Fruit fly (Drosophila melanogaster) whole organism, embryonic: ENCODE data around the gene Snup.

Experiments
- Asciz ChIP-seq: fragments of 200-800 bp; sonication (Bioruptor generic); optimal IDR thresholded peaks from 2 replicates; lab custom pipeline; 2017; ENCODE audit warnings: missing biosample characterization, mild to moderate bottlenecking, missing genetic modification characterization, missing genetic modification reagents
- CG10267 ChIP-seq: fragments of 200-800 bp; sonication (Bioruptor generic); optimal IDR thresholded peaks from 2 replicates; lab custom pipeline; 2018; ENCODE audit warnings: missing biosample characterization, mild to moderate bottlenecking, missing genetic modification characterization, moderate library complexity
- CG11085 ChIP-seq: fragments of 200-800 bp; sonication (Bioruptor generic); IDR thresholded peaks from 2 replicates; pipeline ENCODE4 v1.3.6; 2022; ENCODE audit warnings: missing biosample characterization, missing genetic modification characterization
- CG11093 ChIP-seq: fragments of 200-800 bp; sonication (Bioruptor generic); IDR thresholded peaks from 3 replicates; pipeline ENCODE4 v1.3.6; 2022; ENCODE audit warnings: missing biosample characterization, missing genetic modification characterization
- CG11456 ChIP-seq: fragments of 200-800 bp; sonication (Bioruptor generic); IDR thresholded peaks from 3 replicates; pipeline ENCODE4 v1.3.6; 2022; ENCODE audit warnings: missing biosample characterization, missing genetic modification characterization
- CG11560 ChIP-seq: fragments of 200-800 bp; sonication (Bioruptor generic); IDR thresholded peaks from 3 replicates; pipeline ENCODE4 v1.3.6; 2022; ENCODE audit warnings: missing biosample characterization, missing genetic modification characterization
- CG12071 ChIP-seq: fragments of 200-800 bp; sonication (Bioruptor generic); optimal IDR thresholded peaks from 3 replicates; lab custom pipeline; 2018; ENCODE audit warnings: missing biosample characterization, mild to moderate bottlenecking, missing genetic modification characterization
- CG12104 ChIP-seq: fragments of 200-800 bp; sonication (Bioruptor generic); optimal IDR thresholded peaks from 3 replicates; lab custom pipeline; 2016; ENCODE audit warnings: missing biosample characterization, missing genetic modification characterization
- CG15479 ChIP-seq: fragments of 200-800 bp; sonication (Bioruptor generic); optimal IDR thresholded peaks from 3 replicates; lab custom pipeline; 2019; ENCODE audit warnings: missing biosample characterization, mild to moderate bottlenecking, missing genetic modification characterization, moderate library complexity
- CG18599 ChIP-seq: fragments of 200-800 bp; sonication (Bioruptor generic); optimal IDR thresholded peaks from 3 replicates; lab custom pipeline; 2017; ENCODE audit warnings: missing biosample characterization, missing genetic modification characterization, mild to moderate bottlenecking, moderate library complexity, missing genetic modification reagents
- CG2202 ChIP-seq: fragments of 200-800 bp; sonication (Bioruptor generic); optimal IDR thresholded peaks from 2 replicates; lab custom pipeline; 2018; ENCODE audit warnings: missing biosample characterization, mild to moderate bottlenecking, missing genetic modification characterization
- CG2889 ChIP-seq: fragments of 200-800 bp; sonication (Bioruptor generic); IDR thresholded peaks from 3 replicates; pipeline ENCODE4 v1.3.6; 2022; ENCODE audit warnings: missing biosample characterization, missing genetic modification characterization
- CG31441 ChIP-seq: fragments of 200-800 bp; sonication (Bioruptor generic); IDR thresholded peaks from 2 replicates; pipeline ENCODE4 v1.3.6; 2022; ENCODE audit warnings: missing biosample characterization, missing genetic modification characterization
- CG32772 ChIP-seq: fragments of 200-800 bp; sonication (Bioruptor generic); IDR thresholded peaks from 2 replicates; pipeline ENCODE4 v1.3.6; 2022; ENCODE audit warnings: missing biosample characterization, missing genetic modification characterization
- CG34224 ChIP-seq: fragments of 200-800 bp; sonication (Bioruptor generic); IDR thresholded peaks from 3 replicates; pipeline ENCODE4 v1.3.6; 2022; ENCODE audit warnings: missing biosample characterization, missing genetic modification characterization; ENCODE audit not compliant: partially characterized antibody
- CG4328 ChIP-seq: fragments of 200-800 bp; sonication (Bioruptor generic); optimal IDR thresholded peaks from 3 replicates; lab custom pipeline; 2017; ENCODE audit warnings: missing biosample characterization, missing genetic modification reagents, missing genetic modification characterization
- CG4854 ChIP-seq: fragments of 200-800 bp; sonication (Bioruptor generic); optimal IDR thresholded peaks from 2 replicates; lab custom pipeline; 2016; ENCODE audit warnings: missing biosample characterization, missing genetic modification characterization, inconsistent platforms
- CG7839 ChIP-seq: fragments of 200-800 bp; sonication (Bioruptor generic); optimal IDR thresholded peaks from 3 replicates; lab custom pipeline; 2018; ENCODE audit warnings: missing biosample characterization, mild to moderate bottlenecking, missing genetic modification characterization, moderate library complexity
- CG8089 ChIP-seq: fragments of 200-800 bp; sonication (Bioruptor generic); optimal IDR thresholded peaks from 3 replicates; lab custom pipeline; 2016; ENCODE audit warnings: missing biosample characterization, missing genetic modification characterization
- CG9727 ChIP-seq: fragments of 200-800 bp; sonication (Bioruptor generic); optimal IDR thresholded peaks from 3 replicates; lab custom pipeline; 2017; ENCODE audit warnings: missing biosample characterization, mild to moderate bottlenecking, missing genetic modification characterization
- D19B ChIP-seq: fragments of 200-800 bp; sonication (Bioruptor generic); optimal IDR thresholded peaks from 2 replicates; lab custom pipeline; 2017; ENCODE audit warnings: missing biosample characterization, mild to moderate bottlenecking, missing genetic modification characterization
- Drgx ChIP-seq: fragments of 200-800 bp; sonication (Bioruptor generic); IDR thresholded peaks from 2 replicates; pipeline ENCODE4 v1.3.6; 2022; ENCODE audit warnings: missing biosample characterization, missing genetic modification characterization
- Ets97D ChIP-seq: fragments of 200-800 bp; sonication (Bioruptor generic); optimal IDR thresholded peaks from 3 replicates; lab custom pipeline; 2016; ENCODE audit warnings: missing biosample characterization, missing genetic modification characterization
- HLH4C ChIP-seq: fragments of 200-800 bp; sonication (Bioruptor generic); IDR thresholded peaks from 3 replicates; pipeline ENCODE4 v1.3.6; 2022; ENCODE audit warnings: missing biosample characterization, missing genetic modification characterization; ENCODE audit not compliant: partially characterized antibody
- HmgZ ChIP-seq: fragments of 200-800 bp; sonication (Bioruptor generic); optimal IDR thresholded peaks from 2 replicates; lab custom pipeline; 2018; ENCODE audit warnings: missing biosample characterization, mild to moderate bottlenecking, missing genetic modification characterization
- Hr39 ChIP-seq: fragments of >200 bp; optimal IDR thresholded peaks from 2 replicates; lab custom pipeline; 2017
- Nf-YA ChIP-seq: fragments of 200-800 bp; sonication (Bioruptor generic); IDR thresholded peaks from 2 replicates; pipeline ENCODE4 v1.3.6; 2022; ENCODE audit warnings: missing biosample characterization, missing genetic modification characterization
- Scr ChIP-seq: fragments of 200-800 bp; sonication (Bioruptor generic); IDR thresholded peaks from 2 replicates; pipeline ENCODE4 v1.3.6; 2022; ENCODE audit warnings: missing biosample characterization, missing genetic modification characterization; ENCODE audit not compliant: partially characterized antibody
- amos ChIP-seq: fragments of 200-800 bp; sonication (Bioruptor generic); IDR thresholded peaks from 2 replicates; pipeline ENCODE4 v1.3.6; 2022; ENCODE audit warnings: missing biosample characterization, missing genetic modification characterization; ENCODE audit not compliant: partially characterized antibody
- bowl ChIP-seq: fragments of 200-800 bp; sonication (Bioruptor generic); IDR thresholded peaks from 2 replicates; pipeline ENCODE4 v1.3.6; 2022; ENCODE audit warnings: missing biosample characterization, missing genetic modification characterization
- br ChIP-seq: fragments of >200 bp; optimal IDR thresholded peaks from 2 replicates; lab custom pipeline; 2017
- dimm ChIP-seq: fragments of 200-800 bp; sonication (Bioruptor generic); IDR thresholded peaks from 2 replicates; pipeline ENCODE4 v1.3.6; 2022; ENCODE audit warnings: missing biosample characterization, missing genetic modification characterization
- gcm ChIP-seq: fragments of 200-800 bp; sonication (Bioruptor generic); optimal IDR thresholded peaks from 2 replicates; lab custom pipeline; 2019; ENCODE audit warnings: missing biosample characterization, mild to moderate bottlenecking, missing genetic modification characterization, moderate library complexity
- kay ChIP-seq: fragments of 200-800 bp; sonication (Bioruptor generic); optimal IDR thresholded peaks from 2 replicates; lab custom pipeline; 2016; ENCODE audit warnings: missing biosample characterization, missing genetic modification characterization
- mld ChIP-seq: fragments of 200-800 bp; sonication (Bioruptor generic); IDR thresholded peaks from 3 replicates; pipeline ENCODE4 v1.3.6; 2022; ENCODE audit warnings: missing biosample characterization, missing genetic modification characterization; ENCODE audit not compliant: partially characterized antibody
- nerfin-1 ChIP-seq: fragments of 200-800 bp; sonication (Bioruptor generic); optimal IDR thresholded peaks from 3 replicates; lab custom pipeline; 2019; ENCODE audit warnings: missing biosample characterization, mild to moderate bottlenecking, missing genetic modification characterization, moderate library complexity
- nmo ChIP-seq: fragments of 200-800 bp; sonication (Bioruptor generic); optimal IDR thresholded peaks from 2 replicates; lab custom pipeline; 2018; ENCODE audit warnings: missing biosample characterization, mild to moderate bottlenecking, missing genetic modification characterization, moderate library complexity
- nom ChIP-seq: fragments of 200-800 bp; sonication (Bioruptor generic); optimal IDR thresholded peaks from 2 replicates; lab custom pipeline; 2017; ENCODE audit warnings: missing biosample characterization, missing genetic modification characterization, mild to moderate bottlenecking, moderate library complexity, missing genetic modification reagents
- pita ChIP-seq: fragments of 200-800 bp; sonication (Bioruptor generic); optimal IDR thresholded peaks from 2 replicates; lab custom pipeline; 2017; ENCODE audit warnings: missing biosample characterization, mild to moderate bottlenecking, missing genetic modification characterization
- prd ChIP-seq, 3 experiments: fragments of >200 bp in 2 of 3; fragments of 200-800 bp in 1 of 3; sonication (Bioruptor generic) in 1 of 3; optimal IDR thresholded peaks in 2 of 3; IDR thresholded peaks in 1 of 3; 2 replicates in 2 of 3; 3 replicates in 1 of 3; pipeline versions ENCODE4 v1.3.6 to Lab custom; 2017 to 2022; ENCODE audit warnings: missing biosample characterization in 1 of 3, missing genetic modification characterization in 1 of 3
- rib ChIP-seq: fragments of 200-800 bp; sonication (Bioruptor generic); IDR thresholded peaks from 2 replicates; pipeline ENCODE4 v1.3.6; 2022; ENCODE audit warnings: missing biosample characterization, missing genetic modification characterization
- ro ChIP-seq: fragments of 200-800 bp; sonication (Bioruptor generic); IDR thresholded peaks from 2 replicates; pipeline ENCODE4 v1.3.6; 2022; ENCODE audit warnings: missing biosample characterization, missing genetic modification characterization
- row ChIP-seq: fragments of 200-800 bp; sonication (Bioruptor generic); IDR thresholded peaks from 3 replicates; pipeline ENCODE4 v1.3.6; 2022; ENCODE audit warnings: missing biosample characterization, missing genetic modification characterization
- shn ChIP-seq: fragments of 200-800 bp; sonication (Bioruptor generic); optimal IDR thresholded peaks from 3 replicates; lab custom pipeline; 2016; ENCODE audit warnings: missing biosample characterization, missing genetic modification characterization
- slou ChIP-seq: fragments of 200-800 bp; sonication (Bioruptor generic); optimal IDR thresholded peaks from 3 replicates; lab custom pipeline; 2016; ENCODE audit warnings: missing biosample characterization, missing genetic modification characterization
- sob ChIP-seq: fragments of 200-800 bp; sonication (Bioruptor generic); IDR thresholded peaks from 2 replicates; pipeline ENCODE4 v1.3.6; 2022; ENCODE audit warnings: missing biosample characterization, missing genetic modification characterization
- trem ChIP-seq: fragments of 200-800 bp; optimal IDR thresholded peaks from 3 replicates; lab custom pipeline; 2019; ENCODE audit warnings: missing biosample characterization, mild to moderate bottlenecking, missing genetic modification characterization, moderate library complexity

Snup gene

dm6 chr3L:2614222-2614621 lies 37.7 kb upstream of the Snup start:
- TF ChIP-seq D19B (GFP tag; lab: Kevin White, UChicago) (peak; percentile 15), row (GFP tag; lab: Robert Waterston, UW) (peak; percentile 39; the same call in 1 of the 3 replicates), CG9727 (GFP tag; lab: Kevin White, UChicago) (no peak), Drgx (GFP tag; lab: Robert Waterston, UW) (peak; percentile 27; the same call in 1 of the 2 replicates)
- TF ChIP-seq, all 482 proteins: peak for 3

dm6 chr3L:2629964-2630363 lies 21.9 kb upstream of the Snup start, which contains the start of gene Pxn:
Gene Pxn (minus strand): TSS chr3L:2630064.
- TF ChIP-seq CG11456 (GFP tag; lab: Robert Waterston, UW) (no peak), CG31441 (no peak), mld (GFP tag; lab: Robert Waterston, UW) (0 out of 3 replicates have a peak, but pooled peaks have one; percentile 22), sob (0 out of 2 replicates have a peak, but pooled peaks have one; percentile 6), CG15479 (GFP tag; lab: Kevin White, UChicago) (peak; percentile 7), ro (GFP tag; lab: Robert Waterston, UW) (0 out of 2 replicates have a peak, but pooled peaks have one; percentile 22)

dm6 chr3L:2631406-2631805 lies 20.5 kb upstream of the Snup start, which contains the start of the genes CG42245 and MEP-1:
Gene CG42245 (plus strand): TSS chr3L:2631715.
Gene MEP-1 (plus strand): TSS chr3L:2631715.
- TF ChIP-seq kay (peak; percentile 42), CG4854 (peak; percentile 52), pita (no peak), prd (optimal IDR thresholded peaks at IDR 0.05; lab: Kevin White, UChicago) (no peak), prd (GFP tag; IDR thresholded peaks at IDR 0.05; lab: Robert Waterston, UW) (no peak), CG7839 (tag; lab: Kevin White, UChicago) (peak; percentile 48), CG12071 (GFP tag; lab: Kevin White, UChicago) (no peak), CG2889 (GFP tag; lab: Robert Waterston, UW) (no peak), HmgZ (peak; percentile 58), CG4328 (GFP tag; lab: Kevin White, UChicago) (no peak), dimm (GFP tag; lab: Robert Waterston, UW) (no peak), Ets97D (GFP tag; lab: Kevin White, UChicago) (peak; percentile 88), Hr39 (lab: Kevin White, UChicago) (no peak), shn (GFP tag; lab: Kevin White, UChicago) (peak; percentile 25), CG12104 (GFP tag; lab: Kevin White, UChicago) (peak; percentile 51), trem (tag; lab: Kevin White, UChicago) (peak; percentile 93), HLH4C (GFP tag; lab: Robert Waterston, UW) (peak; percentile 84), slou (no peak), Asciz (peak; percentile 14), CG8089 (peak; percentile 6), Scr (GFP tag; lab: Robert Waterston, UW) (peak; percentile 69), CG2202 (tag; lab: Kevin White, UChicago) (no peak), CG34224 (GFP tag; lab: Robert Waterston, UW) (peak; percentile 41; the same call in 1 of the 3 replicates), CG18599 (GFP tag; lab: Kevin White, UChicago) (peak; percentile 58), rib (no peak), gcm (peak; percentile 17), CG10267 (peak; percentile 96), ro (GFP tag; lab: Robert Waterston, UW) (no peak), nerfin-1 (peak; percentile 24), nom (GFP tag; lab: Kevin White, UChicago) (no peak), amos (GFP tag; lab: Robert Waterston, UW) (peak; percentile 68), CG11085 (GFP tag; lab: Robert Waterston, UW) (no peak), CG11093 (GFP tag; lab: Robert Waterston, UW) (no peak), br (lab: Kevin White, UChicago) (no peak), CG32772 (GFP tag; lab: Robert Waterston, UW) (no peak), CG11560 (tag; lab: Robert Waterston, UW) (no peak), Nf-YA (GFP tag; lab: Robert Waterston, UW) (no peak), bowl (GFP tag; lab: Robert Waterston, UW) (no peak), row (GFP tag; lab: Robert Waterston, UW) (no peak), nmo (GFP tag; lab: Kevin White, UChicago) (peak; percentile 62)
